Worm (Caenorhabditis elegans) whole organism, L4/young adult: ENCODE data around the gene ZK675.4.
A peak's percentile ranks its signal among the peaks of the same experiment; 100 is the strongest.

Experiments
- W03F9.2 ChIP-seq: fragments of 150-350 bp; optimal IDR thresholded peaks from 2 replicates; lab custom pipeline; 2014; ENCODE audit warnings: missing biosample characterization, missing genetic modification characterization
- dao-5 ChIP-seq: sonication (generic microtip); optimal IDR thresholded peaks from 2 replicates; lab custom pipeline; 2016; ENCODE audit warnings: missing genotype, missing genetic modification characterization, moderate library complexity, missing compliant biosample characterization
- him-1 ChIP-seq: sonication (generic microtip); optimal IDR thresholded peaks from 2 replicates; lab custom pipeline; 2016; ENCODE audit warnings: missing genotype, missing genetic modification reagents, missing genetic modification characterization, missing compliant biosample characterization

ce11 chrII:7891869-7892615 lies 19.1 kb upstream of the ZK675.4 start:
- TF ChIP-seq him-1 (tag; lab: Kevin White, UChicago) (peak; percentile 30), W03F9.2 (no peak), dao-5 (tag; lab: Kevin White, UChicago) (no peak)
